Fruit fly (Drosophila melanogaster) whole organism, wandering third instar larva: Measurements from ENCODE around the gene Mcm2.
A peak's percentile ranks its signal among the peaks of the same experiment; 100 is the strongest.

ENCODE experiments used
- Abd-B ChIP-seq: fragments of >200 bp; optimal IDR thresholded peaks from 2 replicates; lab custom pipeline; 2017; ENCODE audit warnings: missing biosample characterization, missing genetic modification characterization
- CG32264 ChIP-seq: fragments of 200-800 bp; sonication (Bioruptor generic); optimal IDR thresholded peaks from 2 replicates; lab custom pipeline; 2016; ENCODE audit warnings: missing biosample characterization, missing genetic modification characterization
- CG9705 ChIP-seq: fragments of 200-800 bp; sonication (Bioruptor generic); optimal IDR thresholded peaks from 2 replicates; lab custom pipeline; 2018; ENCODE audit warnings: missing biosample characterization, mild to moderate bottlenecking, missing genetic modification characterization
- CrebA ChIP-seq: fragments of 200-800 bp; sonication (Bioruptor generic); optimal IDR thresholded peaks from 2 replicates; lab custom pipeline; 2016; ENCODE audit warnings: missing biosample characterization, mild to moderate bottlenecking, missing genetic modification characterization, borderline replicate concordance
- Dfd ChIP-seq: fragments of >200 bp; optimal IDR thresholded peaks from 2 replicates; lab custom pipeline; 2017; ENCODE audit warnings: missing biosample characterization, missing genetic modification characterization
- Dif ChIP-seq: fragments of 200-275, 200-300 bp; sonication (Bioruptor generic); optimal IDR thresholded peaks from 2 replicates; lab custom pipeline; 2018; ENCODE audit warnings: missing biosample characterization, missing genetic modification characterization; ENCODE audit not compliant: partially characterized antibody
- GATAd ChIP-seq: sonication (Bioruptor generic); optimal IDR thresholded peaks from 2 replicates; lab custom pipeline; 2016; ENCODE audit warnings: missing biosample characterization, missing genetic modification characterization
- HLH106 ChIP-seq: fragments of 200-800 bp; optimal IDR thresholded peaks from 3 replicates; lab custom pipeline; 2019; ENCODE audit warnings: missing biosample characterization, mild to moderate bottlenecking, missing genetic modification characterization, moderate library complexity
- Hnf4 ChIP-seq: fragments of 200-800 bp; sonication (Bioruptor generic); optimal IDR thresholded peaks from 2 replicates; lab custom pipeline; 2016; ENCODE audit warnings: missing biosample characterization, mild to moderate bottlenecking, missing genetic modification characterization
- Hr78 ChIP-seq: fragments of >200 bp; optimal IDR thresholded peaks from 2 replicates; lab custom pipeline; 2017; ENCODE audit warnings: missing biosample characterization, missing genetic modification characterization
- Hr83 ChIP-seq: fragments of 200-300 bp; sonication (Bioruptor generic); optimal IDR thresholded peaks from 2 replicates; lab custom pipeline; 2016; ENCODE audit warnings: missing biosample characterization, mild to moderate bottlenecking, missing genetic modification characterization, moderate library complexity; ENCODE audit not compliant: poor library complexity, severe bottlenecking
- Jra ChIP-seq: sonication (Bioruptor generic); optimal IDR thresholded peaks from 2 replicates; lab custom pipeline; 2016; ENCODE audit warnings: missing biosample characterization, missing genetic modification characterization
- Mio ChIP-seq: sonication (Bioruptor generic); optimal IDR thresholded peaks from 2 replicates; lab custom pipeline; 2016; ENCODE audit warnings: missing biosample characterization, missing genetic modification characterization
- Myc ChIP-seq: fragments of >200 bp; optimal IDR thresholded peaks from 2 replicates; lab custom pipeline; 2017
- N ChIP-seq: fragments of >200 bp; optimal IDR thresholded peaks from 2 replicates; lab custom pipeline; 2018; ENCODE audit warnings: missing biosample characterization, missing external identifiers, missing genetic modification characterization
- OdsH ChIP-seq: fragments of 200-800 bp; sonication (Bioruptor generic); optimal IDR thresholded peaks from 2 replicates; lab custom pipeline; 2016; ENCODE audit warnings: missing biosample characterization, mild to moderate bottlenecking, missing genetic modification characterization
- Rel ChIP-seq, 2 experiments: fragments of 200-800 bp; sonication (Bioruptor generic) in 1 of 2; optimal IDR thresholded peaks; 2 replicates in 1 of 2; 3 replicates in 1 of 2; lab custom pipeline; 2016 to 2019; ENCODE audit warnings: mild to moderate bottlenecking in 2 of 2, missing biosample characterization in 2 of 2, missing genetic modification characterization in 2 of 2, moderate library complexity in 1 of 2
- Sp1 ChIP-seq: fragments of 200-800 bp; sonication (Bioruptor generic); optimal IDR thresholded peaks from 3 replicates; lab custom pipeline; 2019; ENCODE audit warnings: missing biosample characterization, mild to moderate bottlenecking, missing genetic modification characterization, moderate library complexity
- Vsx2 ChIP-seq: fragments of 200-300, 225-300 bp; sonication (Bioruptor generic); optimal IDR thresholded peaks from 2 replicates; lab custom pipeline; 2018; ENCODE audit warnings: missing biosample characterization, missing genetic modification characterization; ENCODE audit not compliant: partially characterized antibody
- br ChIP-seq: fragments of 200-800 bp; sonication (Bioruptor generic); optimal IDR thresholded peaks from 2 replicates; lab custom pipeline; 2016; ENCODE audit warnings: missing biosample characterization, missing genetic modification characterization
- brk ChIP-seq: fragments of 200-800 bp; sonication (Bioruptor generic); optimal IDR thresholded peaks from 2 replicates; lab custom pipeline; 2016; ENCODE audit warnings: missing biosample characterization, mild to moderate bottlenecking, missing genetic modification characterization
- dl ChIP-seq, 2 experiments: fragments of 175-275, 200-275 bp in 1 of 2; fragments of 200-275 bp in 1 of 2; sonication (Bioruptor generic); optimal IDR thresholded peaks; lab custom pipeline; 2018; ENCODE audit warnings: mild to moderate bottlenecking in 2 of 2, missing biosample characterization in 2 of 2, missing genetic modification characterization in 2 of 2, moderate library complexity in 2 of 2; ENCODE audit not compliant: partially characterized antibody in 2 of 2, insufficient read depth in 1 of 2
- dmrt93B ChIP-seq: fragments of 200-800 bp; sonication (Bioruptor generic); optimal IDR thresholded peaks from 2 replicates; lab custom pipeline; 2018; ENCODE audit warnings: missing biosample characterization, mild to moderate bottlenecking, missing genetic modification characterization
- dsf ChIP-seq: sonication (Bioruptor generic); optimal IDR thresholded peaks from 2 replicates; lab custom pipeline; 2016; ENCODE audit warnings: missing biosample characterization, missing genetic modification characterization, borderline replicate concordance
- ey ChIP-seq: fragments of 200-800 bp; sonication (Bioruptor generic); optimal IDR thresholded peaks from 2 replicates; lab custom pipeline; 2016; ENCODE audit warnings: missing biosample characterization, missing genetic modification characterization
- foxo ChIP-seq, 2 experiments: fragments of 200-800 bp; sonication (Bioruptor generic); optimal IDR thresholded peaks; 2 replicates in 1 of 2; 3 replicates in 1 of 2; lab custom pipeline; 2016 to 2017; ENCODE audit warnings: missing biosample characterization in 2 of 2, missing genetic modification characterization in 2 of 2
- fru ChIP-seq: fragments of 200-800 bp; sonication (Bioruptor generic); optimal IDR thresholded peaks from 3 replicates; lab custom pipeline; 2016; ENCODE audit warnings: missing biosample characterization, mild to moderate bottlenecking, missing genetic modification characterization
- h ChIP-seq: fragments of 200-800 bp; sonication (Bioruptor generic); optimal IDR thresholded peaks from 3 replicates; lab custom pipeline; 2016; ENCODE audit warnings: missing biosample characterization, mild to moderate bottlenecking, missing genetic modification characterization
- jim ChIP-seq: fragments of 175-275, 200-325 bp; sonication (Bioruptor generic); optimal IDR thresholded peaks from 2 replicates; lab custom pipeline; 2016; ENCODE audit warnings: missing biosample characterization, mild to moderate bottlenecking, missing genetic modification characterization
- lola ChIP-seq: fragments of >200 bp; optimal IDR thresholded peaks from 2 replicates; lab custom pipeline; 2017; ENCODE audit warnings: missing biosample characterization, missing genetic modification characterization
- pan ChIP-seq: fragments of >200 bp; optimal IDR thresholded peaks from 2 replicates; lab custom pipeline; 2017
- psq ChIP-seq: fragments of 200-800 bp; sonication (Bioruptor generic); optimal IDR thresholded peaks from 3 replicates; lab custom pipeline; 2017; ENCODE audit warnings: missing biosample characterization, mild to moderate bottlenecking, missing genetic modification characterization, moderate library complexity
- rgr ChIP-seq: fragments of 200-800 bp; sonication (Bioruptor generic); optimal IDR thresholded peaks from 3 replicates; lab custom pipeline; 2016; ENCODE audit warnings: missing biosample characterization, mild to moderate bottlenecking, missing genetic modification characterization
- sage ChIP-seq: fragments of 200-800 bp; sonication (Bioruptor generic); optimal IDR thresholded peaks from 2 replicates; lab custom pipeline; 2016; ENCODE audit warnings: missing biosample characterization, mild to moderate bottlenecking, missing genetic modification characterization
- sv ChIP-seq: fragments of 200-800 bp; sonication (Bioruptor generic); optimal IDR thresholded peaks from 3 replicates; lab custom pipeline; 2016; ENCODE audit warnings: missing biosample characterization, missing genetic modification characterization
- tai ChIP-seq: sonication (Bioruptor generic); optimal IDR thresholded peaks from 2 replicates; lab custom pipeline; 2016; ENCODE audit warnings: missing biosample characterization, missing genetic modification characterization
- usp ChIP-seq: fragments of >200 bp; optimal IDR thresholded peaks from 2 replicates; lab custom pipeline; 2017; ENCODE audit warnings: missing biosample characterization, missing genetic modification characterization
- woc ChIP-seq: sonication (Bioruptor generic); optimal IDR thresholded peaks from 2 replicates; lab custom pipeline; 2016; ENCODE audit warnings: missing biosample characterization, mild to moderate bottlenecking, missing genetic modification characterization

Mcm2 gene

DNA sequence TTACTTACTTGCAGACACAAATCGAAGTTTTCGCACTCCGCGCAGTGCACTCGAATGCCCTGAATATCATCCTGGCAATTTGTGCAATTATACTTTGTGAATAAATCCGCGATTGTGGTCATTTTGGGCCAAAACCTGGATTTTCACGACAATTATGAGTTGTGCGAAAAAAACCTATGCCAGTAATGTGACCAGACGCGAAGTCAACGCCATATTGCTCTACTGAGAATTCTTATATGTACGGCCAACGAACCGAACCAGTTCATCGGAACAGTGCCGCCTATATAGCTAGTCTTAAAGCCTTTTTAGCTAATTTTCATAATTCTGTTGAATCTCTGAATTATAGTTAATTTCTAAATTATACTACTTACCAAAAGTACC is 24.5 kb upstream of the Mcm2 start, which contains the start of gene Ada2b:
TSS of gene Ada2b (minus strand) at position 214 of the 381 bp plus-strand sequence.
- TF ChIP-seq h (GFP tag; lab: Kevin White, UChicago) (no peak), Sp1 (GFP tag; lab: Kevin White, UChicago) (no peak), Dif (GFP tag; lab: Kevin White, UChicago) (no peak), br (GFP tag; lab: Kevin White, UChicago) (no peak), Rel (GFP tag; optimal IDR thresholded peaks at IDR 0.05; lab: Kevin White, UChicago) (no peak), Rel (tag; optimal IDR thresholded peaks at IDR 0.05; lab: Kevin White, UChicago) (no peak), Mio (GFP tag; lab: Kevin White, UChicago) (no peak), dsf (GFP tag; lab: Kevin White, UChicago) (no peak), Jra (GFP tag; lab: Kevin White, UChicago) (no peak), fru (GFP tag; lab: Kevin White, UChicago) (peak; percentile 70), CG9705 (no peak), lola (GFP tag; lab: Kevin White, UChicago) (no peak), dl (GFP tag; optimal IDR thresholded peaks at IDR 0.05; lab: Kevin White, UChicago; ENCODE audit: insufficient read depth in 1 of 2, partially characterized antibody in 2 of 2) (no peak), rgr (GFP tag; lab: Kevin White, UChicago) (no peak), Vsx2 (GFP tag; lab: Kevin White, UChicago) (no peak), Myc (lab: Kevin White, UChicago) (peak; percentile 83), CG32264 (no peak), Hnf4 (GFP tag; lab: Kevin White, UChicago) (no peak), pan (lab: Kevin White, UChicago) (no peak), woc (GFP tag; lab: Kevin White, UChicago) (peak; percentile 51), GATAd (GFP tag; lab: Kevin White, UChicago) (no peak), HLH106 (tag; lab: Kevin White, UChicago) (no peak), Abd-B (GFP tag; lab: Kevin White, UChicago) (no peak), tai (GFP tag; lab: Kevin White, UChicago) (no peak), N (GFP tag; lab: Kevin White, UChicago) (no peak)
- TF ChIP-seq, all 38 proteins: peak for 3

DNA sequence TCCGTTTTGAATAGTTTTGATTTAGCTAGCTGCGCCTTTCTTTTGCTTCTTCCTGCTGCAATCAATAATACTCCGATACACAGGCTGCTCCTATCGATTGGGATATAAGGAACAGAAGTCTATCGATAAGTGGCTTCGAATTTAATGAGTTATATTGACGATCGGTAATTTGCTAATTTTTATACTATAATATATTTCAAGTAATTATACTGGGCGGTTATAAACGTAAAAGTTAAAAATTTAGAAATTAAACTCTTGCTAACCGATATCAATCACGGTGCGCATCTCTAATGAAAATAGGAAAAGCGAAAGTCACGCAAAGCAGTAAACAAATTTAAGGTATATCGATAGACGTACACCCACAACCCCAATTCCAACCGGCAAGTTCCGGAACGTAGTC is 21.1 kb upstream of the Mcm2 start, which contains the start of the genes CG9636, CG18749 and CG33722:
TSS of gene CG9636 (minus strand) at position 73 of the 400 bp plus-strand sequence.
TSS of gene CG18749 (plus strand) at position 336 of the 400 bp plus-strand sequence.
TSS of gene CG33722 (plus strand) at position 336 of the 400 bp plus-strand sequence.
- TF ChIP-seq Dif (GFP tag; lab: Kevin White, UChicago) (no peak), psq (peak; percentile 81), sv (GFP tag; lab: Kevin White, UChicago) (peak; percentile 62), Abd-B (GFP tag; lab: Kevin White, UChicago) (no peak), h (GFP tag; lab: Kevin White, UChicago) (peak; percentile 89), Myc (lab: Kevin White, UChicago) (peak; percentile 36), fru (GFP tag; lab: Kevin White, UChicago) (peak; percentile 70), HLH106 (tag; lab: Kevin White, UChicago) (peak; percentile 72), Sp1 (GFP tag; lab: Kevin White, UChicago) (peak; percentile 67), tai (GFP tag; lab: Kevin White, UChicago) (no peak), dl (GFP tag; optimal IDR thresholded peaks at IDR 0.05; lab: Kevin White, UChicago; ENCODE audit: insufficient read depth in 1 of 2, partially characterized antibody in 2 of 2) (no peak), Hnf4 (GFP tag; lab: Kevin White, UChicago) (peak; percentile 89), OdsH (GFP tag; lab: Kevin White, UChicago) (peak; percentile 81), pan (lab: Kevin White, UChicago) (no peak), Rel (GFP tag; optimal IDR thresholded peaks at IDR 0.05; lab: Kevin White, UChicago) (peak; percentile 62), Rel (tag; optimal IDR thresholded peaks at IDR 0.05; lab: Kevin White, UChicago) (peak; percentile 87), CrebA (GFP tag; lab: Kevin White, UChicago) (no peak), Dfd (GFP tag; lab: Kevin White, UChicago) (no peak), dmrt93B (GFP tag; lab: Kevin White, UChicago) (no peak), ey (GFP tag; lab: Kevin White, UChicago) (peak; percentile 67), jim (no peak), rgr (GFP tag; lab: Kevin White, UChicago) (peak; percentile 83), Mio (GFP tag; lab: Kevin White, UChicago) (no peak), Jra (GFP tag; lab: Kevin White, UChicago) (peak; percentile 81), Vsx2 (GFP tag; lab: Kevin White, UChicago) (no peak), dsf (GFP tag; lab: Kevin White, UChicago) (peak; percentile 71), Hr83 (no peak), lola (GFP tag; lab: Kevin White, UChicago) (no peak), brk (GFP tag; lab: Kevin White, UChicago) (peak; percentile 93), CG9705 (peak; percentile 50), foxo (GFP tag; optimal IDR thresholded peaks at IDR 0.05; lab: Kevin White, UChicago) (peak; percentile 23 to 80), Hr78 (GFP tag; lab: Kevin White, UChicago) (no peak), CG32264 (peak; percentile 40), woc (GFP tag; lab: Kevin White, UChicago) (peak; percentile 70), br (GFP tag; lab: Kevin White, UChicago) (peak; percentile 73), N (GFP tag; lab: Kevin White, UChicago) (no peak), usp (no peak), sage (GFP tag; lab: Kevin White, UChicago) (peak; percentile 83), GATAd (GFP tag; lab: Kevin White, UChicago) (no peak)
